Fruit fly (Drosophila melanogaster) whole organism, prepupa: ENCODE measurements around the gene AGO2.

ENCODE experiments used
- Blimp-1 ChIP-seq: fragments of 200-800 bp; sonication (Bioruptor generic); optimal IDR thresholded peaks from 3 replicates; lab custom pipeline; 2017; ENCODE audit warnings: missing biosample characterization, missing genetic modification characterization, mild to moderate bottlenecking, moderate library complexity, missing genetic modification reagents
- CG10631 ChIP-seq: fragments of 200-800 bp; sonication (Bioruptor generic); optimal IDR thresholded peaks from 2 replicates; lab custom pipeline; 2016; ENCODE audit warnings: missing biosample characterization, missing genetic modification characterization
- CG11294 ChIP-seq: fragments of 200-800 bp; sonication (Bioruptor generic); IDR thresholded peaks from 2 replicates; pipeline ENCODE4 v1.3.6; 2022; ENCODE audit warnings: missing biosample characterization, missing genetic modification characterization
- CG11902 ChIP-seq: fragments of 200-800 bp; sonication (Bioruptor generic); optimal IDR thresholded peaks from 3 replicates; lab custom pipeline; 2016; ENCODE audit warnings: missing biosample characterization, missing genetic modification characterization
- CG15336 ChIP-seq: fragments of 200-800 bp; sonication (Bioruptor generic); IDR thresholded peaks from 2 replicates; pipeline ENCODE4 v1.3.6; 2022; ENCODE audit warnings: missing biosample characterization, missing genetic modification characterization
- CG1621 ChIP-seq: fragments of 200-800 bp; sonication (Bioruptor generic); optimal IDR thresholded peaks from 3 replicates; lab custom pipeline; 2018; ENCODE audit warnings: missing biosample characterization, mild to moderate bottlenecking, missing genetic modification characterization
- CG16779 ChIP-seq: fragments of 200-800 bp; sonication (Bioruptor generic); optimal IDR thresholded peaks from 3 replicates; lab custom pipeline; 2017; ENCODE audit warnings: missing biosample characterization, mild to moderate bottlenecking, missing genetic modification characterization
- CG3032 ChIP-seq: fragments of 200-800 bp; optimal IDR thresholded peaks from 2 replicates; lab custom pipeline; 2019; ENCODE audit warnings: missing biosample characterization, mild to moderate bottlenecking, missing genetic modification characterization, moderate library complexity
- CG31627 ChIP-seq: fragments of 200-800 bp; sonication (Bioruptor generic); optimal IDR thresholded peaks from 3 replicates; lab custom pipeline; 2016; ENCODE audit warnings: missing biosample characterization, missing genetic modification characterization
- CG32006 ChIP-seq: fragments of 200-800 bp; sonication (Bioruptor generic); optimal IDR thresholded peaks from 3 replicates; lab custom pipeline; 2017; ENCODE audit warnings: missing biosample characterization, mild to moderate bottlenecking, missing genetic modification characterization
- CG3919 ChIP-seq: fragments of 200-800 bp; sonication (Bioruptor generic); optimal IDR thresholded peaks from 3 replicates; lab custom pipeline; 2016; ENCODE audit warnings: missing biosample characterization, missing genetic modification characterization
- CG4318 ChIP-seq: fragments of 200-800 bp; sonication (Bioruptor generic); optimal IDR thresholded peaks from 3 replicates; lab custom pipeline; 2017; ENCODE audit warnings: missing biosample characterization, mild to moderate bottlenecking, missing genetic modification characterization
- CG6163 ChIP-seq: fragments of 200-800 bp; sonication (Bioruptor generic); IDR thresholded peaks from 3 replicates; pipeline ENCODE4 v1.3.6; 2022; ENCODE audit warnings: missing biosample characterization, missing genetic modification characterization
- CG6276 ChIP-seq: fragments of 200-800 bp; sonication (Bioruptor generic); optimal IDR thresholded peaks from 2 replicates; lab custom pipeline; 2017; ENCODE audit warnings: missing biosample characterization, mild to moderate bottlenecking, missing genetic modification characterization
- CG6808 ChIP-seq: fragments of 200-800 bp; sonication (Bioruptor generic); optimal IDR thresholded peaks from 3 replicates; lab custom pipeline; 2017; ENCODE audit warnings: missing biosample characterization, missing genetic modification characterization, mild to moderate bottlenecking, moderate library complexity, missing genetic modification reagents
- CG6854 ChIP-seq: fragments of 200-800 bp; sonication (Bioruptor generic); optimal IDR thresholded peaks from 2 replicates; lab custom pipeline; 2017; ENCODE audit warnings: missing biosample characterization, mild to moderate bottlenecking, missing genetic modification characterization
- CG7368 ChIP-seq: fragments of 200-800 bp; sonication (Bioruptor generic); optimal IDR thresholded peaks from 3 replicates; lab custom pipeline; 2016; ENCODE audit warnings: missing biosample characterization, missing genetic modification characterization
- CG8119 ChIP-seq: fragments of 200-800 bp; sonication (Bioruptor generic); IDR thresholded peaks from 3 replicates; pipeline ENCODE4 v1.3.6; 2022; ENCODE audit warnings: missing biosample characterization, missing genetic modification characterization
- Eip78C ChIP-seq: fragments of 200-800 bp; sonication (Bioruptor generic); peaks from one replicate; lab custom pipeline; 2016; ENCODE audit warnings: missing biosample characterization, missing genetic modification characterization
- Gug ChIP-seq: fragments of 200-800 bp; sonication (Bioruptor generic); IDR thresholded peaks from 2 replicates; pipeline ENCODE4 v1.3.6; 2022; ENCODE audit warnings: missing biosample characterization, missing genetic modification characterization
- Hr38 ChIP-seq: sonication (Bioruptor generic); optimal IDR thresholded peaks from 2 replicates; lab custom pipeline; 2016; ENCODE audit warnings: missing biosample characterization, missing genetic modification characterization
- Lpt ChIP-seq: fragments of 200-800 bp; sonication (Bioruptor generic); optimal IDR thresholded peaks from 3 replicates; lab custom pipeline; 2016; ENCODE audit warnings: missing biosample characterization, missing genetic modification characterization
- Met ChIP-seq: fragments of 200-800 bp; sonication (Bioruptor generic); optimal IDR thresholded peaks from 3 replicates; lab custom pipeline; 2016; ENCODE audit warnings: missing biosample characterization, missing genetic modification characterization
- Smox ChIP-seq: fragments of 200-800 bp; sonication (Bioruptor generic); optimal IDR thresholded peaks from 3 replicates; lab custom pipeline; 2016; ENCODE audit warnings: missing biosample characterization, missing genetic modification characterization
- Sox102F ChIP-seq: fragments of 200-800 bp; sonication (Bioruptor generic); optimal IDR thresholded peaks from 2 replicates; lab custom pipeline; 2016; ENCODE audit warnings: missing biosample characterization, mild to moderate bottlenecking, missing genetic modification characterization
- Sox14 ChIP-seq: fragments of 200-800 bp; sonication (Bioruptor generic); optimal IDR thresholded peaks from 3 replicates; lab custom pipeline; 2016; ENCODE audit warnings: missing biosample characterization, missing genetic modification characterization
- Sox15 ChIP-seq: fragments of 200-800 bp; sonication (Bioruptor generic); optimal IDR thresholded peaks from 3 replicates; lab custom pipeline; 2016; ENCODE audit warnings: missing biosample characterization, missing genetic modification characterization
- achi ChIP-seq: fragments of 200-800 bp; sonication (Bioruptor generic); optimal IDR thresholded peaks from 3 replicates; lab custom pipeline; 2016; ENCODE audit warnings: missing biosample characterization, missing genetic modification characterization
- cyc ChIP-seq: fragments of 200-800 bp; sonication (Bioruptor generic); optimal IDR thresholded peaks from 3 replicates; lab custom pipeline; 2016; ENCODE audit warnings: missing biosample characterization, missing genetic modification characterization
- dac ChIP-seq: fragments of 200-800 bp; sonication (Bioruptor generic); optimal IDR thresholded peaks from 2 replicates; lab custom pipeline; 2017; ENCODE audit warnings: missing biosample characterization, mild to moderate bottlenecking, missing genetic modification characterization
- dsx ChIP-seq: fragments of 200-800 bp; optimal IDR thresholded peaks from 3 replicates; lab custom pipeline; 2019; ENCODE audit warnings: missing biosample characterization, mild to moderate bottlenecking, missing genetic modification characterization, moderate library complexity; ENCODE audit not compliant: poor library complexity, severe bottlenecking
- eg ChIP-seq: fragments of 200-800 bp; sonication (Bioruptor generic); IDR thresholded peaks from 3 replicates; pipeline ENCODE4 v1.3.6; 2022; ENCODE audit warnings: missing biosample characterization, missing genetic modification characterization
- esn ChIP-seq: fragments of 200-800 bp; sonication (Bioruptor generic); optimal IDR thresholded peaks from 2 replicates; lab custom pipeline; 2016; ENCODE audit warnings: missing biosample characterization, mild to moderate bottlenecking, missing genetic modification characterization, moderate library complexity
- fd85E ChIP-seq: fragments of 200-800 bp; sonication (Bioruptor generic); optimal IDR thresholded peaks from 3 replicates; lab custom pipeline; 2016; ENCODE audit warnings: missing biosample characterization, missing genetic modification characterization
- fkh ChIP-seq: fragments of 200-800 bp; sonication (Bioruptor generic); optimal IDR thresholded peaks from 3 replicates; lab custom pipeline; 2017; ENCODE audit warnings: missing biosample characterization, mild to moderate bottlenecking, missing genetic modification characterization, moderate library complexity
- lz ChIP-seq: fragments of 200-800 bp; sonication (Bioruptor generic); optimal IDR thresholded peaks from 3 replicates; lab custom pipeline; 2016; ENCODE audit warnings: missing biosample characterization, missing genetic modification characterization
- net ChIP-seq: fragments of 200-800 bp; sonication (Bioruptor generic); optimal IDR thresholded peaks from 3 replicates; lab custom pipeline; 2016; ENCODE audit warnings: missing biosample characterization, missing genetic modification characterization
- pdm3 ChIP-seq: fragments of 200-800 bp; sonication (Bioruptor generic); optimal IDR thresholded peaks from 3 replicates; lab custom pipeline; 2016; ENCODE audit warnings: missing biosample characterization, missing genetic modification characterization
- salr ChIP-seq, 2 experiments: fragments of 200-800 bp; sonication (Bioruptor generic); optimal IDR thresholded peaks; 3 replicates each; lab custom pipeline; 2016 to 2018; ENCODE audit warnings: missing biosample characterization in 2 of 2, missing genetic modification characterization in 2 of 2, mild to moderate bottlenecking in 1 of 2
- spab ChIP-seq: fragments of 200-800 bp; sonication (Bioruptor generic); optimal IDR thresholded peaks from 2 replicates; lab custom pipeline; 2017; ENCODE audit warnings: missing biosample characterization, mild to moderate bottlenecking, missing genetic modification characterization, missing genetic modification reagents
- ss ChIP-seq, 2 experiments: fragments of 200-800 bp; sonication (Bioruptor generic); optimal IDR thresholded peaks; 2 replicates in 1 of 2; 3 replicates in 1 of 2; lab custom pipeline; 2017 to 2018; ENCODE audit warnings: mild to moderate bottlenecking in 2 of 2, missing biosample characterization in 2 of 2, missing genetic modification characterization in 2 of 2, moderate library complexity in 1 of 2
- svp ChIP-seq: fragments of 200-800 bp; sonication (Bioruptor generic); peaks from one replicate; lab custom pipeline; 2016; ENCODE audit warnings: missing biosample characterization, missing genetic modification characterization
- topi ChIP-seq: fragments of 200-800 bp; sonication (Bioruptor generic); optimal IDR thresholded peaks from 3 replicates; lab custom pipeline; 2016; ENCODE audit warnings: missing biosample characterization, missing genetic modification characterization
- vri ChIP-seq: fragments of 200-800 bp; sonication (Bioruptor generic); optimal IDR thresholded peaks from 3 replicates; lab custom pipeline; 2016; ENCODE audit warnings: missing biosample characterization, mild to moderate bottlenecking, missing genetic modification characterization

AGO2 gene

dm6 chr3L:15532368-15533030, 21.4 kb upstream of the AGO2 start (continued):
- TF ChIP-seq dac, result no peak
- TF ChIP-seq CG1621 (tag; lab: Kevin White, UChicago), result peak; percentile 53
- TF ChIP-seq Sox14 (GFP tag; lab: Kevin White, UChicago), result peak; percentile 21
- peak; percentile 41 for TF ChIP-seq pdm3
- no peak for TF ChIP-seq Hr38
- TF ChIP-seq achi, result peak; percentile 11
- TF ChIP-seq salr (GFP tag; optimal IDR thresholded peaks at IDR 0.05; lab: Kevin White, UChicago), result peak in 1 of 2 experiments; percentile 57
- TF ChIP-seq Sox102F, result no peak
- TF ChIP-seq CG15336, result no peak
- TF ChIP-seq CG3032, result peak; percentile 43
- TF ChIP-seq CG31627 (GFP tag; lab: Kevin White, UChicago), result peak; percentile 41
- peak; percentile 77 for TF ChIP-seq CG6276 (GFP tag; lab: Kevin White, UChicago)
- peak; percentile 68 for TF ChIP-seq CG32006 (GFP tag; lab: Kevin White, UChicago)
- TF ChIP-seq CG11294 (GFP tag; lab: Robert Waterston, UW), result peak; percentile 52; the same call in 1 of the 2 replicates
- peak; percentile 81 for TF ChIP-seq Eip78C (GFP tag; lab: Kevin White, UChicago)
- TF ChIP-seq Gug, result peak; percentile 58
- TF ChIP-seq fkh (GFP tag; lab: Kevin White, UChicago), result no peak
- peak; percentile 72; the same call in 2 of the 3 replicates for TF ChIP-seq eg (GFP tag; lab: Robert Waterston, UW)
- no peak for TF ChIP-seq net (GFP tag; lab: Kevin White, UChicago)
- peak; percentile 25 for TF ChIP-seq lz (GFP tag; lab: Kevin White, UChicago)
- peak; percentile 31 for TF ChIP-seq Lpt
- peak; percentile 63 for TF ChIP-seq topi
- TF ChIP-seq cyc, result peak; percentile 65
- peak; percentile 2 for TF ChIP-seq Blimp-1 (GFP tag; lab: Kevin White, UChicago)
- peak; percentile 42 for TF ChIP-seq Smox (GFP tag; lab: Kevin White, UChicago)
- peak; percentile 55 for TF ChIP-seq vri (GFP tag; lab: Kevin White, UChicago)
- TF ChIP-seq dsx (GFP tag; lab: Kevin White, UChicago), result peak; percentile 30
- TF ChIP-seq CG6163 (GFP tag; lab: Robert Waterston, UW), result peak; percentile 68
- peak; percentile 63 for TF ChIP-seq Met (GFP tag; lab: Kevin White, UChicago)

dm6 chr3L:15533402-15534129, 20.3 kb upstream of the AGO2 start:
- peak; percentile 70 for TF ChIP-seq CG6808 (GFP tag; lab: Kevin White, UChicago)
- TF ChIP-seq CG32006 (GFP tag; lab: Kevin White, UChicago), result peak; percentile 69
- peak; percentile 40 for TF ChIP-seq Sox15 (GFP tag; lab: Kevin White, UChicago)
- peak; percentile 61 for TF ChIP-seq dac
- TF ChIP-seq net (GFP tag; lab: Kevin White, UChicago), result peak; percentile 50
- peak; percentile 75 for TF ChIP-seq CG8119 (GFP tag; lab: Robert Waterston, UW)
- TF ChIP-seq CG31627 (GFP tag; lab: Kevin White, UChicago), result peak; percentile 86
- peak; percentile 64 to 66 for TF ChIP-seq ss (GFP tag; optimal IDR thresholded peaks at IDR 0.05; lab: Kevin White, UChicago)
- TF ChIP-seq pdm3, result peak; percentile 78
- peak; percentile 20 for TF ChIP-seq CG4318 (GFP tag; lab: Kevin White, UChicago)
- TF ChIP-seq CG3032, result peak; percentile 72
- TF ChIP-seq esn (GFP tag; lab: Kevin White, UChicago), result peak; percentile 87
- TF ChIP-seq Met (GFP tag; lab: Kevin White, UChicago), result peak; percentile 90
- TF ChIP-seq CG7368 (GFP tag; lab: Kevin White, UChicago), result peak; percentile 73
- TF ChIP-seq CG10631 (GFP tag; lab: Kevin White, UChicago), result peak; percentile 79
- TF ChIP-seq CG16779, result peak; percentile 47
- TF ChIP-seq topi, result peak; percentile 84
- peak; percentile 16 for TF ChIP-seq CG6854 (GFP tag; lab: Kevin White, UChicago)
- peak; percentile 58 for TF ChIP-seq CG6163 (GFP tag; lab: Robert Waterston, UW)
- TF ChIP-seq fd85E (GFP tag; lab: Kevin White, UChicago), result no peak
- TF ChIP-seq svp (GFP tag; lab: Kevin White, UChicago), result peak; percentile 97
- TF ChIP-seq Hr38, result no peak
- peak; percentile 64 for TF ChIP-seq Lpt
- TF ChIP-seq achi, result peak; percentile 71
- peak; percentile 84 for TF ChIP-seq cyc
- peak; percentile 82 for TF ChIP-seq vri (GFP tag; lab: Kevin White, UChicago)
- peak; percentile 54 for TF ChIP-seq CG1621 (tag; lab: Kevin White, UChicago)
- peak; percentile 35 for TF ChIP-seq CG11902 (GFP tag; lab: Kevin White, UChicago)
- peak; percentile 55 for TF ChIP-seq spab
- TF ChIP-seq CG3919 (GFP tag; lab: Kevin White, UChicago), result peak; percentile 68
- TF ChIP-seq lz (GFP tag; lab: Kevin White, UChicago), result peak; percentile 76
- TF ChIP-seq Sox102F, result peak; percentile 80
- TF ChIP-seq CG11294 (GFP tag; lab: Robert Waterston, UW), result no peak
- peak; percentile 25 to 31 for TF ChIP-seq salr (GFP tag; optimal IDR thresholded peaks at IDR 0.05; lab: Kevin White, UChicago)
- TF ChIP-seq dsx (GFP tag; lab: Kevin White, UChicago), result peak; percentile 54
- peak; percentile 59 for TF ChIP-seq CG6276 (GFP tag; lab: Kevin White, UChicago)
